Fruit fly (Drosophila melanogaster): ENCODE data around the gene CG15878.

The CG15878 gene

dm6 chr3L:2166776-2167175, 45.5 kb downstream of the CG15878 start:
- no peak for TF ChIP-seq lola (GFP tag; optimal IDR thresholded peaks at IDR 0.05)
- TF ChIP-seq N (GFP tag; optimal IDR thresholded peaks at IDR 0.05): peak; percentile 49
- peak; percentile 44 for TF ChIP-seq Dif (GFP tag; optimal IDR thresholded peaks at IDR 0.05; ENCODE audit: partially characterized antibody)
- peak; percentile 41 for TF ChIP-seq Myc (optimal IDR thresholded peaks at IDR 0.05)
- no peak for TF ChIP-seq CG9705 (GFP tag; optimal IDR thresholded peaks at IDR 0.05)
- peak; percentile 55 for TF ChIP-seq Vsx2 (GFP tag; optimal IDR thresholded peaks at IDR 0.05; ENCODE audit: partially characterized antibody)

- no peak for TF ChIP-seq Hnf4 (GFP tag; optimal IDR thresholded peaks at IDR 0.05)
These were observed 47.5 kb downstream of the CG15878 start for dm6 chr3L:2164805-2165204.

dm6 chr3L:2164031-2164537, 48.2 kb downstream of the CG15878 start:
- TF ChIP-seq CG32264 (GFP tag; optimal IDR thresholded peaks at IDR 0.05) (peak; percentile 89), jim (GFP tag; optimal IDR thresholded peaks at IDR 0.05) (no peak), fru (GFP tag; optimal IDR thresholded peaks at IDR 0.05) (peak; percentile 96), CrebA (GFP tag; optimal IDR thresholded peaks at IDR 0.05; ENCODE audit: borderline replicate concordance) (peak; percentile 59), Dfd (GFP tag; optimal IDR thresholded peaks at IDR 0.05) (no peak), sage (GFP tag; optimal IDR thresholded peaks at IDR 0.05) (peak; percentile 83), tai (GFP tag; optimal IDR thresholded peaks at IDR 0.05) (peak; percentile 67), Hnf4 (GFP tag; optimal IDR thresholded peaks at IDR 0.05) (peak; percentile 76), sv (GFP tag; optimal IDR thresholded peaks at IDR 0.05) (no peak), pan (optimal IDR thresholded peaks at IDR 0.05) (peak; percentile 60), Hr83 (GFP tag; optimal IDR thresholded peaks at IDR 0.05; ENCODE audit: poor library complexity, severe bottlenecking) (no peak), HLH106 (tag; optimal IDR thresholded peaks at IDR 0.05) (peak; percentile 85), Sp1 (GFP tag; optimal IDR thresholded peaks at IDR 0.05) (peak; percentile 81), CG9705 (GFP tag; optimal IDR thresholded peaks at IDR 0.05) (peak; percentile 59), Dif (GFP tag; optimal IDR thresholded peaks at IDR 0.05; ENCODE audit: partially characterized antibody) (peak; percentile 37), rgr (GFP tag; optimal IDR thresholded peaks at IDR 0.05) (peak; percentile 88), Jra (GFP tag; optimal IDR thresholded peaks at IDR 0.05) (no peak), Abd-B (GFP tag; optimal IDR thresholded peaks at IDR 0.05) (no peak), Rel (GFP tag; optimal IDR thresholded peaks at IDR 0.05) (peak; percentile 11), Rel (tag; optimal IDR thresholded peaks at IDR 0.05) (peak; percentile 16), OdsH (GFP tag; optimal IDR thresholded peaks at IDR 0.05) (peak; percentile 91), ey (GFP tag; optimal IDR thresholded peaks at IDR 0.05) (peak; percentile 88), Mio (GFP tag; optimal IDR thresholded peaks at IDR 0.05) (no peak), brk (GFP tag; optimal IDR thresholded peaks at IDR 0.05) (peak; percentile 65), h (GFP tag; optimal IDR thresholded peaks at IDR 0.05) (peak; percentile 96), foxo (GFP tag; optimal IDR thresholded peaks at IDR 0.05) (peak; percentile 59 to 94), GATAd (GFP tag; optimal IDR thresholded peaks at IDR 0.05) (no peak), dl (GFP tag; optimal IDR thresholded peaks at IDR 0.05; ENCODE audit: insufficient read depth in 1 of 2, partially characterized antibody in 2 of 2) (no peak), woc (GFP tag; optimal IDR thresholded peaks at IDR 0.05) (peak; percentile 97), lola (GFP tag; optimal IDR thresholded peaks at IDR 0.05) (no peak), dmrt93B (GFP tag; optimal IDR thresholded peaks at IDR 0.05) (peak; percentile 88), Vsx2 (GFP tag; optimal IDR thresholded peaks at IDR 0.05; ENCODE audit: partially characterized antibody) (peak; percentile 60), dsf (GFP tag; optimal IDR thresholded peaks at IDR 0.05; ENCODE audit: borderline replicate concordance) (peak; percentile 17), psq (GFP tag; optimal IDR thresholded peaks at IDR 0.05) (peak; percentile 87), Myc (optimal IDR thresholded peaks at IDR 0.05) (no peak), Hr78 (GFP tag; optimal IDR thresholded peaks at IDR 0.05) (no peak), usp (GFP tag; optimal IDR thresholded peaks at IDR 0.05) (no peak), N (GFP tag; optimal IDR thresholded peaks at IDR 0.05) (no peak), br (GFP tag; optimal IDR thresholded peaks at IDR 0.05) (peak; percentile 86)

Measured in whole organism, wandering third instar larva.